Fruit fly (Drosophila melanogaster): ENCODE results near the gene hep.

Gene hep

dm6 chrX:13114861-13115260, 24.6 kb upstream of the hep start, which contains the start of gene CG42237 (continued):
- no peak for TF ChIP-seq CG4854 (GFP tag; optimal IDR thresholded peaks at IDR 0.05)
- TF ChIP-seq Chrac-16 (GFP tag; optimal IDR thresholded peaks at IDR 0.05), result no peak
- no peak for TF ChIP-seq fd96Cb (tag; optimal IDR thresholded peaks at IDR 0.05)
- TF ChIP-seq Hr39 (optimal IDR thresholded peaks at IDR 0.05), result no peak
- TF ChIP-seq ci (GFP tag; IDR thresholded peaks at IDR 0.05), result 0 out of 3 replicates have a peak, but pooled peaks have one; percentile 24
- no peak for TF ChIP-seq slp2 (GFP tag; optimal IDR thresholded peaks at IDR 0.05)
- TF ChIP-seq tx (GFP tag; optimal IDR thresholded peaks at IDR 0.05), result no peak
- no peak for TF ChIP-seq dmrt11E (tag; optimal IDR thresholded peaks at IDR 0.05)
- no peak for TF ChIP-seq CG10565 (GFP tag; optimal IDR thresholded peaks at IDR 0.05)
- no peak for TF ChIP-seq gfzf (GFP tag; optimal IDR thresholded peaks at IDR 0.05)
- no peak for TF ChIP-seq CG11398 (GFP tag; optimal IDR thresholded peaks at IDR 0.05)
- no peak for TF ChIP-seq CG9609 (GFP tag; optimal IDR thresholded peaks at IDR 0.05)
- TF ChIP-seq CG11456 (GFP tag; IDR thresholded peaks at IDR 0.05), result no peak
- no peak for TF ChIP-seq repo (GFP tag; optimal IDR thresholded peaks at IDR 0.05)
- no peak for TF ChIP-seq cg (GFP tag; optimal IDR thresholded peaks at IDR 0.05)
- 0 out of 2 replicates have a peak, but pooled peaks have one; percentile 43 for TF ChIP-seq vvl (GFP tag; IDR thresholded peaks at IDR 0.05)
- TF ChIP-seq CG9797 (GFP tag; optimal IDR thresholded peaks at IDR 0.05), result no peak
- no peak for TF ChIP-seq CG10267 (tag; optimal IDR thresholded peaks at IDR 0.05)
- TF ChIP-seq pnt (GFP tag; optimal IDR thresholded peaks at IDR 0.05), result no peak
- no peak for TF ChIP-seq CG12104 (GFP tag; optimal IDR thresholded peaks at IDR 0.05)
- no peak for TF ChIP-seq CG16813 (GFP tag; IDR thresholded peaks at IDR 0.05; ENCODE audit: partially characterized antibody)
- no peak for TF ChIP-seq jumu (GFP tag; optimal IDR thresholded peaks at IDR 0.05)
- TF ChIP-seq CG1602 (GFP tag; optimal IDR thresholded peaks at IDR 0.05), result no peak
- no peak for TF ChIP-seq HLH3B (GFP tag; IDR thresholded peaks at IDR 0.05)

dm6 chrX:13113863-13114407, 23.7 kb upstream of the hep start:
- TF ChIP-seq ttk (GFP tag; IDR thresholded peaks at IDR 0.05), result 0 out of 2 replicates have a peak, but pooled peaks have one; percentile 21
- TF ChIP-seq bbx (GFP tag; IDR thresholded peaks at IDR 0.05; ENCODE audit: partially characterized antibody), result 0 out of 2 replicates have a peak, but pooled peaks have one; percentile 18
- TF ChIP-seq CG12769 (tag; optimal IDR thresholded peaks at IDR 0.05), result peak; percentile 62
- peak; percentile 50 for TF ChIP-seq grau (tag; optimal IDR thresholded peaks at IDR 0.05)
- 0 out of 3 replicates have a peak, but pooled peaks have one; percentile 5 for TF ChIP-seq CG7357 (GFP tag; IDR thresholded peaks at IDR 0.05)
- TF ChIP-seq bsh (GFP tag; optimal IDR thresholded peaks at IDR 0.05), result no peak
- TF ChIP-seq Ets65A (GFP tag), result peak; percentile 31
- 0 out of 3 replicates have a peak, but pooled peaks have one; percentile 17 for TF ChIP-seq ase (GFP tag; IDR thresholded peaks at IDR 0.05)
- TF ChIP-seq fru (optimal IDR thresholded peaks at IDR 0.05), result no peak
- TF ChIP-seq zfh1 (GFP tag; IDR thresholded peaks at IDR 0.05), result 0 out of 3 replicates have a peak, but pooled peaks have one; percentile 13
- TF ChIP-seq NFAT (GFP tag; IDR thresholded peaks at IDR 0.05), result no peak
- peak; percentile 31 for TF ChIP-seq Sox102F (GFP tag; optimal IDR thresholded peaks at IDR 0.05)
- TF ChIP-seq HLH3B (GFP tag; IDR thresholded peaks at IDR 0.05), result 0 out of 2 replicates have a peak, but pooled peaks have one; percentile 17
- TF ChIP-seq pros (GFP tag; optimal IDR thresholded peaks at IDR 0.05), result peak; percentile 10
- peak; percentile 1 for TF ChIP-seq CG11504 (tag; optimal IDR thresholded peaks at IDR 0.05)
- TF ChIP-seq Blimp-1 (GFP tag; optimal IDR thresholded peaks at IDR 0.05), result peak; percentile 58
- TF ChIP-seq CG1024 (GFP tag; IDR thresholded peaks at IDR 0.05), result no peak
- TF ChIP-seq gem (tag; optimal IDR thresholded peaks at IDR 0.05), result peak; percentile 1
- TF ChIP-seq abd-A (tag; optimal IDR thresholded peaks at IDR 0.05), result no peak
- peak; percentile 16; the same call in 1 of the 2 replicates for TF ChIP-seq ara (GFP tag; IDR thresholded peaks at IDR 0.05)
- no peak for TF ChIP-seq da (GFP tag; optimal IDR thresholded peaks at IDR 0.05)
- TF ChIP-seq row (GFP tag; IDR thresholded peaks at IDR 0.05), result peak; percentile 28
- peak; percentile 66; the same call in 2 of the 3 replicates for TF ChIP-seq ci (GFP tag; IDR thresholded peaks at IDR 0.05)
- peak; percentile 37 for TF ChIP-seq Med (GFP tag)
- TF ChIP-seq Drgx (GFP tag; IDR thresholded peaks at IDR 0.05), result peak; percentile 8; the same call in 1 of the 2 replicates
- TF ChIP-seq sisA (GFP tag; IDR thresholded peaks at IDR 0.05), result peak; percentile 20; the same call in 1 of the 2 replicates

Measured in whole organism, embryonic.